Worm (Caenorhabditis elegans) whole organism, L1 larva: ENCODE measurements around the gene ZK1127.12.

Experiments
- C34B4.2 ChIP-seq: sonication (generic microtip); optimal IDR thresholded peaks from 2 replicates; lab custom pipeline; 2017; ENCODE audit warnings: mild to moderate bottlenecking, missing genetic modification characterization, missing compliant biosample characterization
- F16B12.6 ChIP-seq: fragments of 150-350 bp; optimal IDR thresholded peaks from 2 replicates; lab custom pipeline; 2014; ENCODE audit warnings: missing biosample characterization, missing genetic modification characterization
- Y116A8C.19 ChIP-seq: sonication (generic microtip); optimal IDR thresholded peaks from 2 replicates; lab custom pipeline; 2016; ENCODE audit warnings: missing compliant biosample characterization, missing genetic modification characterization, borderline replicate concordance
- aly-2 ChIP-seq: fragments of 150-350 bp; optimal IDR thresholded peaks from 2 replicates; lab custom pipeline; 2014; ENCODE audit warnings: missing biosample characterization, missing genetic modification characterization
- ama-1 ChIP-seq: fragments of 150-350 bp; optimal IDR thresholded peaks from 2 replicates; lab custom pipeline; 2014
- ceh-63 ChIP-seq: fragments of 200-800 bp; sonication (Bioruptor generic); optimal IDR thresholded peaks from 2 replicates; lab custom pipeline; 2018; ENCODE audit warnings: mild to moderate bottlenecking, missing genetic modification characterization, missing compliant biosample characterization
- dpl-1 ChIP-seq, 3 experiments: fragments of 150-350 bp in 2 of 3; sonication (generic microtip) in 1 of 3; optimal IDR thresholded peaks; 2 replicates each; lab custom pipeline; 2014 to 2017; ENCODE audit warnings: missing biosample characterization in 3 of 3, missing genetic modification characterization in 3 of 3, missing genetic modification reagents in 3 of 3
- efl-1 ChIP-seq, 4 experiments: fragments of 150-350 bp; optimal IDR thresholded peaks in 3 of 4; peaks in 1 of 4; 1 replicate in 1 of 4; 2 replicates in 3 of 4; lab custom pipeline; 2014; ENCODE audit warnings: missing biosample characterization in 2 of 4, missing genetic modification characterization in 2 of 4, missing genetic modification reagents in 2 of 4
- efl-3 ChIP-seq: fragments of 200-800 bp; sonication (Bioruptor generic); optimal IDR thresholded peaks from 2 replicates; lab custom pipeline; 2018; ENCODE audit warnings: mild to moderate bottlenecking, missing genetic modification characterization, missing compliant biosample characterization
- egl-13 ChIP-seq: sonication (generic microtip); optimal IDR thresholded peaks from 2 replicates; lab custom pipeline; 2016; ENCODE audit warnings: missing genotype, missing genetic modification reagents, missing genetic modification characterization, missing compliant biosample characterization
- elt-2 ChIP-seq: sonication (generic microtip); optimal IDR thresholded peaks from 2 replicates; lab custom pipeline; 2016; ENCODE audit warnings: missing genetic modification characterization, mild to moderate bottlenecking, inconsistent platforms, missing compliant biosample characterization, missing genetic modification reagents
- ets-5 ChIP-seq: fragments of 200-800 bp; sonication (Bioruptor generic); IDR thresholded peaks from 2 replicates; pipeline ENCODE4 v1.3.6; 2022; ENCODE audit warnings: missing genetic modification characterization, missing compliant biosample characterization
- fkh-10 ChIP-seq: sonication (generic microtip); optimal IDR thresholded peaks from 2 replicates; lab custom pipeline; 2017; ENCODE audit warnings: missing biosample characterization, missing genetic modification reagents, missing genetic modification characterization
- fkh-4 ChIP-seq: sonication (generic microtip); optimal IDR thresholded peaks from 2 replicates; lab custom pipeline; 2016; ENCODE audit warnings: missing compliant biosample characterization, missing genetic modification characterization, borderline replicate concordance
- grh-1 ChIP-seq: fragments of 200-800 bp; sonication (Bioruptor generic); IDR thresholded peaks from 2 replicates; pipeline ENCODE4 v1.3.6; 2022; ENCODE audit warnings: missing genetic modification reagents, missing genetic modification characterization, missing compliant biosample characterization
- hpl-2 ChIP-seq: fragments of 150-350 bp; optimal IDR thresholded peaks from 2 replicates; lab custom pipeline; 2014; ENCODE audit warnings: missing biosample characterization, missing genetic modification reagents, missing genetic modification characterization
- isw-1 ChIP-seq: fragments of 200-800 bp; sonication (Bioruptor generic); IDR thresholded peaks from 2 replicates; pipeline ENCODE4 v1.3.6; 2022; ENCODE audit warnings: missing genetic modification characterization, missing compliant biosample characterization
- lin-13 ChIP-seq: fragments of 150-350 bp; optimal IDR thresholded peaks from 2 replicates; lab custom pipeline; 2014; ENCODE audit warnings: missing biosample characterization, missing genetic modification reagents, missing genetic modification characterization
- lin-14 ChIP-seq: fragments of 200-800 bp; sonication (Bioruptor generic); optimal IDR thresholded peaks from 2 replicates; lab custom pipeline; 2018; ENCODE audit warnings: mild to moderate bottlenecking, missing genetic modification characterization, moderate library complexity, missing compliant biosample characterization
- lir-3 ChIP-seq: sonication (generic microtip); optimal IDR thresholded peaks from 2 replicates; lab custom pipeline; 2016; ENCODE audit warnings: mild to moderate bottlenecking, missing genetic modification characterization, moderate library complexity, missing compliant biosample characterization; ENCODE audit not compliant: poor library complexity
- lsy-2 ChIP-seq, 2 experiments: fragments of 150-350 bp; optimal IDR thresholded peaks; 2 replicates each; lab custom pipeline; 2014; ENCODE audit warnings: missing biosample characterization in 2 of 2, missing genetic modification characterization in 2 of 2
- mef-2 ChIP-seq: fragments of 150-350 bp; optimal IDR thresholded peaks from 2 replicates; lab custom pipeline; 2014; ENCODE audit warnings: missing biosample characterization, missing genetic modification characterization
- mep-1 ChIP-seq: fragments of 150-350 bp; optimal IDR thresholded peaks from 2 replicates; lab custom pipeline; 2014; ENCODE audit warnings: missing biosample characterization, missing genetic modification characterization
- nhr-237 ChIP-seq: fragments of 150-350 bp; optimal IDR thresholded peaks from 2 replicates; lab custom pipeline; 2014; ENCODE audit warnings: missing biosample characterization, missing genetic modification characterization
- nhr-28 ChIP-seq: fragments of 150-350 bp; optimal IDR thresholded peaks from 2 replicates; lab custom pipeline; 2014; ENCODE audit warnings: missing biosample characterization, missing genetic modification characterization
- nhr-47 ChIP-seq: sonication (generic microtip); optimal IDR thresholded peaks from 2 replicates; lab custom pipeline; 2016; ENCODE audit warnings: mild to moderate bottlenecking, missing genetic modification characterization, moderate library complexity, missing compliant biosample characterization
- nhr-77 ChIP-seq: fragments of 150-350 bp; optimal IDR thresholded peaks from 2 replicates; lab custom pipeline; 2014; ENCODE audit warnings: missing biosample characterization, missing genetic modification characterization
- nhr-85 ChIP-seq: sonication (generic microtip); peaks from one replicate; lab custom pipeline; 2016; ENCODE audit warnings: missing genetic modification characterization, inconsistent platforms, missing compliant biosample characterization
- nhr-90 ChIP-seq: sonication (generic microtip); optimal IDR thresholded peaks from 2 replicates; lab custom pipeline; 2016; ENCODE audit warnings: mild to moderate bottlenecking, missing genetic modification characterization, missing compliant biosample characterization; ENCODE audit not compliant: poor library complexity
- pax-3 ChIP-seq: fragments of 200-800 bp; sonication (Bioruptor generic); optimal IDR thresholded peaks from 2 replicates; lab custom pipeline; 2018; ENCODE audit warnings: mild to moderate bottlenecking, missing genetic modification characterization, moderate library complexity, missing compliant biosample characterization
- skn-1 ChIP-seq: fragments of 150-350 bp; optimal IDR thresholded peaks from 2 replicates; lab custom pipeline; 2014; ENCODE audit warnings: missing biosample characterization, missing genetic modification characterization
- snpc-4 ChIP-seq: fragments of 150-350 bp; optimal IDR thresholded peaks from 2 replicates; lab custom pipeline; 2014; ENCODE audit warnings: missing biosample characterization, missing genetic modification characterization
- tbx-2 ChIP-seq: sonication (generic microtip); optimal IDR thresholded peaks from 2 replicates; lab custom pipeline; 2016; ENCODE audit warnings: missing genetic modification characterization, missing compliant biosample characterization
- tlp-1 ChIP-seq: fragments of 150-350 bp; optimal IDR thresholded peaks from 2 replicates; lab custom pipeline; 2014; ENCODE audit warnings: missing biosample characterization, missing genetic modification characterization
- unc-130 ChIP-seq: fragments of 150-350 bp; optimal IDR thresholded peaks from 2 replicates; lab custom pipeline; 2017; ENCODE audit warnings: missing biosample characterization, missing genetic modification characterization, inconsistent platforms
- unc-98 ChIP-seq: fragments of 200-800 bp; sonication (Bioruptor generic); IDR thresholded peaks from 2 replicates; pipeline ENCODE4 v1.3.6; 2022; ENCODE audit warnings: missing genetic modification characterization, missing compliant biosample characterization
- xbp-1 ChIP-seq: sonication (generic microtip); optimal IDR thresholded peaks from 2 replicates; lab custom pipeline; 2016; ENCODE audit warnings: missing genetic modification characterization, missing compliant biosample characterization
- zip-4 ChIP-seq: fragments of 200-800 bp; sonication (Bioruptor generic); optimal IDR thresholded peaks from 2 replicates; lab custom pipeline; 2018; ENCODE audit warnings: mild to moderate bottlenecking, missing genetic modification characterization, moderate library complexity, missing compliant biosample characterization
- ztf-11 ChIP-seq, 2 experiments: sonication (generic microtip); optimal IDR thresholded peaks; 2 replicates each; lab custom pipeline; 2016 to 2017; ENCODE audit warnings: missing genetic modification characterization in 2 of 2, missing biosample characterization in 1 of 2, missing compliant biosample characterization in 1 of 2

Gene ZK1127.12

ce11 chrII:7072590-7073536 is 21.0 kb downstream of the ZK1127.12 start (continued):
- TF ChIP-seq nhr-28: no peak
- peak; percentile 66 for TF ChIP-seq snpc-4 (tag; lab: Kevin White, UChicago)
- TF ChIP-seq efl-3 (GFP tag; lab: Kevin White, UChicago): no peak
- no peak for TF ChIP-seq zip-4 (GFP tag; lab: Kevin White, UChicago)
- TF ChIP-seq mep-1 (tag; lab: Kevin White, UChicago): peak; percentile 89
- TF ChIP-seq egl-13 (tag; lab: Kevin White, UChicago): peak; percentile 65
- peak; percentile 37 for TF ChIP-seq unc-130 (tag; lab: Kevin White, UChicago)
- TF ChIP-seq unc-98 (GFP tag; lab: Robert Waterston, UW): peak; percentile 88
- peak; percentile 83 for TF ChIP-seq lir-3
- no peak for TF ChIP-seq grh-1 (GFP tag; lab: Robert Waterston, UW)
- peak; percentile 86 for TF ChIP-seq pax-3 (tag; lab: Kevin White, UChicago)
- no peak for TF ChIP-seq hpl-2 (GFP tag; lab: Kevin White, UChicago)
- no peak for TF ChIP-seq ets-5 (GFP tag; lab: Robert Waterston, UW)
- TF ChIP-seq ztf-11 (tag; optimal IDR thresholded peaks at IDR 0.05; lab: Kevin White, UChicago): peak in 1 of 2 experiments; percentile 78
- TF ChIP-seq fkh-10 (GFP tag; lab: Kevin White, UChicago): peak; percentile 8
- peak; percentile 80 for TF ChIP-seq nhr-90 (tag; lab: Kevin White, UChicago)
- no peak for TF ChIP-seq tlp-1 (tag; lab: Kevin White, UChicago)
- peak; percentile 94 for TF ChIP-seq lin-14 (GFP tag; lab: Kevin White, UChicago)
- no peak for TF ChIP-seq ceh-63 (GFP tag; lab: Kevin White, UChicago)
- TF ChIP-seq nhr-77 (tag; lab: Kevin White, UChicago): peak; percentile 37
- TF ChIP-seq nhr-85 (tag; lab: Kevin White, UChicago): peak; percentile 85
- peak; percentile 35 for TF ChIP-seq elt-2 (tag; lab: Kevin White, UChicago)
- TF ChIP-seq ama-1 (lab: Kevin White, UChicago): no peak
- TF ChIP-seq tbx-2 (tag; lab: Kevin White, UChicago): peak; percentile 74
- TF ChIP-seq skn-1 (tag; lab: Kevin White, UChicago): peak; percentile 77
- no peak for TF ChIP-seq mef-2 (tag; lab: Kevin White, UChicago)
- TF ChIP-seq isw-1 (GFP tag; lab: Robert Waterston, UW): peak; percentile 76
- peak; percentile 81 for TF ChIP-seq xbp-1
- peak; percentile 54 for TF ChIP-seq lin-13 (GFP tag; lab: Kevin White, UChicago)
- TF ChIP-seq dpl-1 (GFP tag; optimal IDR thresholded peaks at IDR 0.05; lab: Kevin White, UChicago): peak; percentile 55 to 71 (median 61)
- TF ChIP-seq aly-2 (tag; lab: Kevin White, UChicago): peak; percentile 12
- peak; percentile 67 to 68 for TF ChIP-seq efl-1 (optimal IDR thresholded peaks at IDR 0.05; lab: Kevin White, UChicago)
- peak; percentile 58 to 79 for TF ChIP-seq efl-1 (GFP tag; optimal IDR thresholded peaks at IDR 0.05 in 1 of 2; lab: Kevin White, UChicago)
- peak; percentile 84 for TF ChIP-seq nhr-47 (tag; lab: Kevin White, UChicago)

ce11 chrII:7073537-7073913 is 21.6 kb downstream of the ZK1127.12 start, which contains the start of gene kat-1:
TSS of gene kat-1 (plus strand) at chrII:7073814.
- TF ChIP-seq lsy-2 (tag; optimal IDR thresholded peaks at IDR 0.05; lab: Kevin White, UChicago): no peak
- no peak for TF ChIP-seq C34B4.2 (tag; lab: Kevin White, UChicago)
- TF ChIP-seq, all 84 proteins: peak for 0

- TF ChIP-seq unc-98 (GFP tag; lab: Robert Waterston, UW): no peak
- no peak for TF ChIP-seq nhr-237 (tag; lab: Kevin White, UChicago)
- 0 out of 2 replicates have a peak, but pooled peaks have one; percentile 5 for TF ChIP-seq grh-1 (GFP tag; lab: Robert Waterston, UW)
- no peak for TF ChIP-seq Y116A8C.19 (tag; lab: Kevin White, UChicago)
- TF ChIP-seq mep-1 (tag; lab: Kevin White, UChicago): no peak
- no peak for TF ChIP-seq hpl-2 (GFP tag; lab: Kevin White, UChicago)
- TF ChIP-seq fkh-4: no peak
- TF ChIP-seq F16B12.6 (tag; lab: Kevin White, UChicago): no peak
- TF ChIP-seq isw-1 (GFP tag; lab: Robert Waterston, UW): no peak
Measured at ce11 chrII:7075564-7076228, 23.8 kb downstream of the ZK1127.12 start, which contains the start of gene T02G5.7. TSS of gene T02G5.7 (plus strand) at chrII:7075614.
